Fruit fly (Drosophila melanogaster): ENCODE data around the gene CG8475.

CG8475 gene

dm6 chr2L:8156682-8157081, 40.0 kb downstream of the CG8475 start (continued):
- TF ChIP-seq lbe (GFP tag; optimal IDR thresholded peaks at IDR 0.05) (peak; percentile 60), CG10979 (tag; optimal IDR thresholded peaks at IDR 0.05) (peak; percentile 64), sob (GFP tag; IDR thresholded peaks at IDR 0.05) (peak; percentile 62), Pdp1 (GFP tag; optimal IDR thresholded peaks at IDR 0.05) (peak; percentile 79 to 91), Blimp-1 (GFP tag; optimal IDR thresholded peaks at IDR 0.05) (peak; percentile 67), CG2116 (GFP tag; optimal IDR thresholded peaks at IDR 0.05) (peak; percentile 51), CG9437 (GFP tag; optimal IDR thresholded peaks at IDR 0.05) (peak; percentile 45), tgo (GFP tag; IDR thresholded peaks at IDR 0.05) (peak; percentile 18; the same call in 1 of the 3 replicates), CG17912 (GFP tag; optimal IDR thresholded peaks at IDR 0.05) (no peak), CG3995 (GFP tag; optimal IDR thresholded peaks at IDR 0.05) (peak; percentile 40), CG10267 (tag; optimal IDR thresholded peaks at IDR 0.05) (peak; percentile 60), TFAM (GFP tag; optimal IDR thresholded peaks at IDR 0.05) (no peak), HLHmδ (GFP tag; optimal IDR thresholded peaks at IDR 0.05) (no peak), twi (tag; optimal IDR thresholded peaks at IDR 0.05) (peak; percentile 55), hb (GFP tag; IDR thresholded peaks at IDR 0.05; ENCODE audit: partially characterized antibody) (no peak), tna (GFP tag; IDR thresholded peaks at IDR 0.05; ENCODE audit: partially characterized antibody) (no peak), toy (GFP tag; IDR thresholded peaks at IDR 0.05) (no peak), Dref (GFP tag; IDR thresholded peaks at IDR 0.05) (no peak), CG11696 (GFP tag; IDR thresholded peaks at IDR 0.05) (no peak), HLH3B (GFP tag; IDR thresholded peaks at IDR 0.05) (0 out of 2 replicates have a peak, but pooled peaks have one; percentile 9), MESR4 (GFP tag; optimal IDR thresholded peaks at IDR 0.05) (peak; percentile 37), CG4328 (GFP tag; optimal IDR thresholded peaks at IDR 0.05) (peak; percentile 59), CG2678 (tag; optimal IDR thresholded peaks at IDR 0.05) (peak; percentile 74), CG17186 (GFP tag; optimal IDR thresholded peaks at IDR 0.05) (peak; percentile 23), CkIIα-i1 (GFP tag; IDR thresholded peaks at IDR 0.05) (no peak), chinmo (GFP tag; IDR thresholded peaks at IDR 0.05; ENCODE audit: partially characterized antibody) (no peak), ro (GFP tag; IDR thresholded peaks at IDR 0.05) (no peak), Meics (GFP tag; optimal IDR thresholded peaks at IDR 0.05) (peak; percentile 75), YL-1 (GFP tag; optimal IDR thresholded peaks at IDR 0.05) (peak; percentile 81), CG42726 (GFP tag; IDR thresholded peaks at IDR 0.05; ENCODE audit: partially characterized antibody) (no peak), dan (GFP tag; IDR thresholded peaks at IDR 0.05) (no peak), CG7963 (GFP tag; IDR thresholded peaks at IDR 0.05; ENCODE audit: partially characterized antibody) (no peak), CG6654 (GFP tag; optimal IDR thresholded peaks at IDR 0.05) (peak; percentile 26), chm (GFP tag; IDR thresholded peaks at IDR 0.05) (0 out of 2 replicates have a peak, but pooled peaks have one; percentile 18), fd64A (GFP tag; optimal IDR thresholded peaks at IDR 0.05) (no peak), aop (GFP tag; IDR thresholded peaks at IDR 0.05) (no peak), Nf-YC (tag; optimal IDR thresholded peaks at IDR 0.05) (peak; percentile 69), CG11723 (GFP tag; optimal IDR thresholded peaks at IDR 0.05) (peak; percentile 36), CG1832 (GFP tag; optimal IDR thresholded peaks at IDR 0.05) (no peak), rib (GFP tag; IDR thresholded peaks at IDR 0.05) (no peak), Aef1 (GFP tag; IDR thresholded peaks at IDR 0.05) (peak; percentile 67), zf30C (GFP tag; optimal IDR thresholded peaks at IDR 0.05) (no peak), kah (GFP tag; optimal IDR thresholded peaks at IDR 0.05) (peak; percentile 99), CG7372 (GFP tag; IDR thresholded peaks at IDR 0.05) (peak; percentile 67), cas (GFP tag; IDR thresholded peaks at IDR 0.05) (peak; percentile 66; the same call in 1 of the 2 replicates), tll (GFP tag; optimal IDR thresholded peaks at IDR 0.05) (no peak), CG14441 (GFP tag; IDR thresholded peaks at IDR 0.05) (peak; percentile 75), CHES-1-like (GFP tag; optimal IDR thresholded peaks at IDR 0.05) (peak; percentile 71), otp (GFP tag; IDR thresholded peaks at IDR 0.05) (0 out of 3 replicates have a peak, but pooled peaks have one; percentile 33), cato (GFP tag; optimal IDR thresholded peaks at IDR 0.05; ENCODE audit: borderline replicate concordance) (no peak)
